Worm (Caenorhabditis elegans) whole organism, early embryonic: ENCODE measurements around the gene ifd-2.

Experiments
- B0310.2 ChIP-seq: sonication (generic microtip); optimal IDR thresholded peaks from 2 replicates; lab custom pipeline; 2016; ENCODE audit warnings: mild to moderate bottlenecking, missing genetic modification characterization, missing compliant biosample characterization
- flt-1 ChIP-seq: fragments of 200-800 bp; sonication (Bioruptor generic); IDR thresholded peaks from 2 replicates; pipeline ENCODE4 v1.3.6; 2022; ENCODE audit warnings: missing genetic modification characterization, missing compliant biosample characterization
- sea-1 ChIP-seq: fragments of 200-800 bp; sonication (Bioruptor generic); conservative IDR thresholded peaks from 2 replicates; pipeline ENCODE4 v1.3.6; 2022; ENCODE audit warnings: missing genetic modification characterization, missing compliant biosample characterization
- tbx-37 ChIP-seq: fragments of 200-800 bp; sonication (Bioruptor generic); conservative IDR thresholded peaks from 2 replicates; pipeline ENCODE4 v1.3.6; 2022; ENCODE audit warnings: missing genetic modification reagents, missing genetic modification characterization, missing compliant biosample characterization

- TF ChIP-seq tbx-37 (no peak), sea-1 (GFP tag; lab: Robert Waterston, UW) (no peak), flt-1 (GFP tag; lab: Robert Waterston, UW) (no peak), B0310.2 (tag; lab: Kevin White, UChicago) (no peak)
Observed at ce11 chrX:817984-818383, 2.3 kb upstream of the ifd-2 start.
